Fruit fly (Drosophila melanogaster) whole organism, embryonic: Measurements from ENCODE around the gene eIF2Balpha.
A peak's percentile ranks its signal among the peaks of the same experiment; 100 is the strongest.

Experiments used
- BEAF-32 ChIP-seq: fragments of 200-800 bp; sonication (Bioruptor generic); optimal IDR thresholded peaks from 3 replicates; lab custom pipeline; 2017; ENCODE audit warnings: missing biosample characterization, missing genetic modification characterization, mild to moderate bottlenecking, moderate library complexity, missing genetic modification reagents
- Bgb ChIP-seq: fragments of 200-800 bp; sonication (Bioruptor generic); IDR thresholded peaks from 2 replicates; pipeline ENCODE4 v1.3.6; 2022; ENCODE audit warnings: missing biosample characterization, missing genetic modification characterization; ENCODE audit not compliant: partially characterized antibody
- CG12769 ChIP-seq: fragments of 200-800 bp; sonication (Bioruptor generic); optimal IDR thresholded peaks from 2 replicates; lab custom pipeline; 2019; ENCODE audit warnings: missing biosample characterization, mild to moderate bottlenecking, missing genetic modification characterization, moderate library complexity
- CG13287 ChIP-seq: fragments of 200-800 bp; sonication (Bioruptor generic); IDR thresholded peaks from 2 replicates; pipeline ENCODE4 v1.3.6; 2022; ENCODE audit warnings: missing biosample characterization, missing genetic modification characterization; ENCODE audit not compliant: partially characterized antibody
- CG13894 ChIP-seq: fragments of 200-800 bp; sonication (Bioruptor generic); optimal IDR thresholded peaks from 3 replicates; lab custom pipeline; 2018; ENCODE audit warnings: missing biosample characterization, mild to moderate bottlenecking, missing genetic modification characterization, moderate library complexity
- CG14965 ChIP-seq: fragments of 200-800 bp; sonication (Bioruptor generic); optimal IDR thresholded peaks from 2 replicates; lab custom pipeline; 2016; ENCODE audit warnings: missing biosample characterization, missing genetic modification characterization, borderline replicate concordance
- CG15269 ChIP-seq: fragments of 200-800 bp; sonication (Bioruptor generic); optimal IDR thresholded peaks from 2 replicates; lab custom pipeline; 2018; ENCODE audit warnings: missing biosample characterization, mild to moderate bottlenecking, missing genetic modification characterization, moderate library complexity
- CG15696 ChIP-seq: fragments of 200-800 bp; sonication (Bioruptor generic); optimal IDR thresholded peaks from 2 replicates; lab custom pipeline; 2019; ENCODE audit warnings: missing biosample characterization, mild to moderate bottlenecking, missing genetic modification characterization, moderate library complexity
- CG1647 ChIP-seq: fragments of 200-800 bp; sonication (Bioruptor generic); optimal IDR thresholded peaks from 3 replicates; lab custom pipeline; 2016; ENCODE audit warnings: missing biosample characterization, missing genetic modification characterization
- CG16813 ChIP-seq: fragments of 200-800 bp; sonication (Bioruptor generic); IDR thresholded peaks from 3 replicates; pipeline ENCODE4 v1.3.6; 2022; ENCODE audit warnings: missing biosample characterization, missing genetic modification characterization; ENCODE audit not compliant: partially characterized antibody
- CG17361 ChIP-seq: fragments of 200-800 bp; sonication (Bioruptor generic); IDR thresholded peaks from 3 replicates; pipeline ENCODE4 v1.3.6; 2022; ENCODE audit warnings: missing biosample characterization, missing genetic modification characterization
- CG2120 ChIP-seq: fragments of 200-800 bp; sonication (Bioruptor generic); optimal IDR thresholded peaks from 3 replicates; lab custom pipeline; 2016; ENCODE audit warnings: missing biosample characterization, missing genetic modification characterization
- CG31388 ChIP-seq: fragments of 200-800 bp; sonication (Bioruptor generic); optimal IDR thresholded peaks from 2 replicates; lab custom pipeline; 2016; ENCODE audit warnings: missing biosample characterization, missing genetic modification characterization
- CG3163 ChIP-seq: fragments of 200-800 bp; sonication (Bioruptor generic); optimal IDR thresholded peaks from 3 replicates; lab custom pipeline; 2016; ENCODE audit warnings: missing biosample characterization, missing genetic modification characterization
- CG3847 ChIP-seq: fragments of 200-800 bp; sonication (Bioruptor generic); IDR thresholded peaks from 2 replicates; pipeline ENCODE4 v1.3.6; 2022; ENCODE audit warnings: missing biosample characterization, missing genetic modification characterization
- CG42726 ChIP-seq: fragments of 200-800 bp; sonication (Bioruptor generic); IDR thresholded peaks from 2 replicates; pipeline ENCODE4 v1.3.6; 2022; ENCODE audit warnings: missing biosample characterization, missing genetic modification characterization; ENCODE audit not compliant: partially characterized antibody
- CG5245 ChIP-seq: fragments of 200-800 bp; sonication (Bioruptor generic); optimal IDR thresholded peaks from 3 replicates; lab custom pipeline; 2016; ENCODE audit warnings: missing biosample characterization, missing genetic modification characterization
- CG6791 ChIP-seq: fragments of 200-800 bp; sonication (Bioruptor generic); IDR thresholded peaks from 3 replicates; pipeline ENCODE4 v1.3.6; 2022; ENCODE audit warnings: missing biosample characterization, missing genetic modification characterization; ENCODE audit not compliant: partially characterized antibody
- CG7372 ChIP-seq: fragments of 200-800 bp; sonication (Bioruptor generic); IDR thresholded peaks from 2 replicates; pipeline ENCODE4 v1.3.6; 2022; ENCODE audit warnings: missing biosample characterization, missing genetic modification characterization
- CTCF ChIP-seq: fragments of 200-800 bp; sonication (Bioruptor generic); optimal IDR thresholded peaks from 2 replicates; lab custom pipeline; 2017; ENCODE audit warnings: missing biosample characterization, mild to moderate bottlenecking, missing genetic modification characterization, moderate library complexity
- Chrac-16 ChIP-seq: fragments of 200-800 bp; sonication (Bioruptor generic); optimal IDR thresholded peaks from 3 replicates; lab custom pipeline; 2016; ENCODE audit warnings: missing biosample characterization, missing genetic modification characterization
- CoRest ChIP-seq: fragments of 200-800 bp; sonication (Bioruptor generic); optimal IDR thresholded peaks from 3 replicates; lab custom pipeline; 2018; ENCODE audit warnings: missing biosample characterization, mild to moderate bottlenecking, missing genetic modification characterization, moderate library complexity
- Dek ChIP-seq: fragments of 200-800 bp; sonication (Bioruptor generic); optimal IDR thresholded peaks from 3 replicates; lab custom pipeline; 2019; ENCODE audit warnings: missing biosample characterization, mild to moderate bottlenecking, missing genetic modification characterization, moderate library complexity
- HLH4C ChIP-seq: fragments of 200-800 bp; sonication (Bioruptor generic); IDR thresholded peaks from 3 replicates; pipeline ENCODE4 v1.3.6; 2022; ENCODE audit warnings: missing biosample characterization, missing genetic modification characterization; ENCODE audit not compliant: partially characterized antibody
- Hr51 ChIP-seq, 2 experiments: fragments of 200-800 bp; sonication (Bioruptor generic); optimal IDR thresholded peaks; 2 replicates in 1 of 2; 3 replicates in 1 of 2; lab custom pipeline; 2016 to 2018; ENCODE audit warnings: missing biosample characterization in 2 of 2, missing genetic modification characterization in 2 of 2, mild to moderate bottlenecking in 1 of 2, moderate library complexity in 1 of 2
- Lhr ChIP-seq: fragments of 200-800 bp; sonication (Bioruptor generic); optimal IDR thresholded peaks from 3 replicates; lab custom pipeline; 2017; ENCODE audit warnings: mild to moderate bottlenecking, missing biosample characterization, missing genetic modification reagents, missing genetic modification characterization
- MBD-R2 ChIP-seq: fragments of 200-800 bp; sonication (Bioruptor generic); IDR thresholded peaks from 2 replicates; pipeline ENCODE4 v1.3.6; 2022; ENCODE audit warnings: missing biosample characterization, missing genetic modification characterization
- Med ChIP-seq: fragments of 200-800 bp; sonication (Bioruptor generic); peaks from one replicate; lab custom pipeline; 2016; ENCODE audit warnings: missing biosample characterization, missing genetic modification characterization, mild to moderate bottlenecking, inconsistent platforms, moderate library complexity
- Sox102F ChIP-seq: fragments of 200-800 bp; sonication (Bioruptor generic); optimal IDR thresholded peaks from 2 replicates; lab custom pipeline; 2018; ENCODE audit warnings: missing biosample characterization, mild to moderate bottlenecking, missing genetic modification characterization, moderate library complexity
- Trl ChIP-seq, 3 experiments: fragments of >200 bp in 2 of 3; fragments of 200-800 bp in 1 of 3; sonication (Bioruptor generic) in 1 of 3; optimal IDR thresholded peaks; 2 replicates in 1 of 3; 3 replicates in 2 of 3; lab custom pipeline; 2016 to 2017; ENCODE audit warnings: missing biosample characterization in 1 of 3, missing genetic modification characterization in 1 of 3
- Xbp1 ChIP-seq: fragments of 200-800 bp; sonication (Bioruptor generic); optimal IDR thresholded peaks from 3 replicates; lab custom pipeline; 2016; ENCODE audit warnings: missing biosample characterization, mild to moderate bottlenecking, missing genetic modification characterization
- abd-A ChIP-seq: fragments of 200-800 bp; sonication (Bioruptor generic); optimal IDR thresholded peaks from 3 replicates; lab custom pipeline; 2019; ENCODE audit warnings: missing biosample characterization, mild to moderate bottlenecking, missing genetic modification characterization, moderate library complexity
- fd102C ChIP-seq: fragments of 200-800 bp; sonication (Bioruptor generic); optimal IDR thresholded peaks from 2 replicates; lab custom pipeline; 2018; ENCODE audit warnings: missing biosample characterization, mild to moderate bottlenecking, missing genetic modification characterization, moderate library complexity
- gem ChIP-seq: fragments of 200-800 bp; sonication (Bioruptor generic); optimal IDR thresholded peaks from 2 replicates; lab custom pipeline; 2019; ENCODE audit warnings: missing biosample characterization, mild to moderate bottlenecking, missing genetic modification characterization, moderate library complexity
- grau ChIP-seq: fragments of 200-800 bp; optimal IDR thresholded peaks from 3 replicates; lab custom pipeline; 2019; ENCODE audit warnings: missing biosample characterization, mild to moderate bottlenecking, missing genetic modification characterization, moderate library complexity
- lov ChIP-seq, 2 experiments: fragments of 200-800 bp in 1 of 2; fragments of >200 bp in 1 of 2; sonication (Bioruptor generic) in 1 of 2; IDR thresholded peaks in 1 of 2; optimal IDR thresholded peaks in 1 of 2; 2 replicates in 1 of 2; 3 replicates in 1 of 2; pipeline versions ENCODE4 v1.3.6 to Lab custom; 2017 to 2022; ENCODE audit warnings: missing biosample characterization in 1 of 2, missing genetic modification characterization in 1 of 2
- sd ChIP-seq: fragments of 200-800 bp; sonication (Bioruptor generic); optimal IDR thresholded peaks from 3 replicates; lab custom pipeline; 2018; ENCODE audit warnings: missing biosample characterization, mild to moderate bottlenecking, missing genetic modification characterization, moderate library complexity
- slbo ChIP-seq: fragments of 200-800 bp; sonication (Bioruptor generic); IDR thresholded peaks from 2 replicates; pipeline ENCODE4 v1.3.6; 2022; ENCODE audit warnings: missing biosample characterization, missing genetic modification characterization
- slp2 ChIP-seq: fragments of 200-800 bp; sonication (Bioruptor generic); optimal IDR thresholded peaks from 2 replicates; lab custom pipeline; 2016; ENCODE audit warnings: missing biosample characterization, missing genetic modification characterization
- stwl ChIP-seq: fragments of 200-800 bp; sonication (Bioruptor generic); optimal IDR thresholded peaks from 3 replicates; lab custom pipeline; 2018; ENCODE audit warnings: missing biosample characterization, mild to moderate bottlenecking, missing genetic modification characterization, moderate library complexity
- sug ChIP-seq: fragments of 200-800 bp; optimal IDR thresholded peaks from 2 replicates; lab custom pipeline; 2019; ENCODE audit warnings: missing biosample characterization, mild to moderate bottlenecking, missing genetic modification characterization, moderate library complexity
- trem ChIP-seq: fragments of 200-800 bp; optimal IDR thresholded peaks from 3 replicates; lab custom pipeline; 2019; ENCODE audit warnings: missing biosample characterization, mild to moderate bottlenecking, missing genetic modification characterization, moderate library complexity
- tx ChIP-seq: fragments of 200-800 bp; sonication (Bioruptor generic); optimal IDR thresholded peaks from 2 replicates; lab custom pipeline; 2016; ENCODE audit warnings: missing biosample characterization, missing genetic modification characterization
- unpg ChIP-seq: fragments of 200-800 bp; sonication (Bioruptor generic); optimal IDR thresholded peaks from 3 replicates; lab custom pipeline; 2018; ENCODE audit warnings: missing biosample characterization, mild to moderate bottlenecking, missing genetic modification characterization, moderate library complexity
- vvl ChIP-seq: fragments of 200-800 bp; sonication (Bioruptor generic); IDR thresholded peaks from 2 replicates; pipeline ENCODE4 v1.3.6; 2022; ENCODE audit warnings: missing biosample characterization, missing genetic modification characterization

Gene eIF2Balpha

DNA sequence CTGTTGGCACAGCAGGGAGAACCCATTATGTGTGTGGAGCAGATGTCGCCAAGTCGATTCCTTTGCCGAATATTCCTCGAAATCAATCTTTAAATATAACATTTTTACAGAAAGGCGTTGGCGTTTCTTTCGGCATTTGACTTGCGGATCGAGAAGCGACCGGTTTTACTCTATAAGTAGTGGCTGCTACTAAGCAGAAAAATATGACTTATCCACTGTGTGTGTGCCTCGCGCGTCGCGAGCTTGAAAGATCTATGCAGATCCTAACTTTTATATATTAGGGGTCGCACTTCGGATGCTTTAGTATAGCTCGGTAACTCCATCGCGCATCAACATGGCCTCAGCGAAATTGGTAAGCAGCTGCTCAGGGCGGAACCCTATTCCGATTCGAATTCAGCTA, 30.5 kb downstream of the eIF2Balpha start, which contains the start of gene CG15515:
TSS of gene CG15515 (plus strand) at position 301 of the 400 bp plus-strand sequence.
- TF ChIP-seq abd-A (tag; lab: Kevin White, UChicago) (peak; percentile 3), CG13894 (tag; lab: Kevin White, UChicago) (peak; percentile 64), BEAF-32 (GFP tag; lab: Kevin White, UChicago) (no peak), fd102C (GFP tag; lab: Kevin White, UChicago) (no peak), CG12769 (tag; lab: Kevin White, UChicago) (peak; percentile 29), sd (tag; lab: Kevin White, UChicago) (peak; percentile 25), CG14965 (GFP tag; lab: Kevin White, UChicago) (no peak), tx (no peak), Med (GFP tag; lab: Kevin White, UChicago) (peak; percentile 41)

- TF ChIP-seq CTCF (GFP tag; lab: Kevin White, UChicago), result peak; percentile 95
- TF ChIP-seq trem (tag; lab: Kevin White, UChicago), result peak; percentile 3
- peak; percentile 85 for TF ChIP-seq vvl (GFP tag; lab: Robert Waterston, UW)
- TF ChIP-seq Xbp1, result peak; percentile 20
- peak; percentile 58 for TF ChIP-seq CG16813
- TF ChIP-seq Trl (optimal IDR thresholded peaks at IDR 0.05; lab: Kevin White, UChicago), result no peak
- no peak for TF ChIP-seq Trl (GFP tag; optimal IDR thresholded peaks at IDR 0.05; lab: Kevin White, UChicago)
- TF ChIP-seq BEAF-32 (GFP tag; lab: Kevin White, UChicago), result no peak
- TF ChIP-seq CG3163 (GFP tag; lab: Kevin White, UChicago), result no peak
- TF ChIP-seq Lhr (GFP tag; lab: Kevin White, UChicago), result peak; percentile 29
- peak; percentile 73 for TF ChIP-seq Bgb (GFP tag; lab: Robert Waterston, UW)
- peak; percentile 12 for TF ChIP-seq CG2120 (GFP tag; lab: Kevin White, UChicago)
- peak; percentile 29; the same call in 1 of the 2 replicates for TF ChIP-seq MBD-R2
- peak in 1 of 2 experiments; percentile 9 for TF ChIP-seq Hr51 (GFP tag; optimal IDR thresholded peaks at IDR 0.05; lab: Kevin White, UChicago)
- peak; percentile 61 for TF ChIP-seq CG42726
- TF ChIP-seq CG1647, result no peak
- peak; percentile 36 for TF ChIP-seq Chrac-16 (GFP tag; lab: Kevin White, UChicago)
- TF ChIP-seq CG3847 (GFP tag; lab: Robert Waterston, UW), result 0 out of 2 replicates have a peak, but pooled peaks have one; percentile 9
- peak; percentile 12 for TF ChIP-seq sug (tag; lab: Kevin White, UChicago)
- TF ChIP-seq unpg (GFP tag; lab: Kevin White, UChicago), result peak; percentile 6
- TF ChIP-seq grau (tag; lab: Kevin White, UChicago), result peak; percentile 32
- TF ChIP-seq CG13287 (GFP tag; lab: Robert Waterston, UW), result peak; percentile 8; the same call in 1 of the 2 replicates
- TF ChIP-seq CG17361, result 0 out of 3 replicates have a peak, but pooled peaks have one; percentile 32
- peak; percentile 45; the same call in 1 of the 2 replicates for TF ChIP-seq CG7372 (GFP tag; lab: Robert Waterston, UW)
- no peak for TF ChIP-seq CG5245 (GFP tag; lab: Kevin White, UChicago)
- TF ChIP-seq CG13894 (tag; lab: Kevin White, UChicago), result peak; percentile 3
- peak; percentile 45 for TF ChIP-seq CoRest
- TF ChIP-seq slbo (GFP tag; lab: Robert Waterston, UW), result peak; percentile 55
- no peak for TF ChIP-seq CG15269 (tag; lab: Kevin White, UChicago)
- TF ChIP-seq gem (tag; lab: Kevin White, UChicago), result peak; percentile 26
- peak; percentile 19 for TF ChIP-seq CG15696
- TF ChIP-seq Dek (tag; lab: Kevin White, UChicago), result peak; percentile 62
- no peak for TF ChIP-seq lov (optimal IDR thresholded peaks at IDR 0.05; lab: Kevin White, UChicago)
- TF ChIP-seq lov (GFP tag; IDR thresholded peaks at IDR 0.05; lab: Robert Waterston, UW), result no peak
- no peak for TF ChIP-seq CG31388
- peak; percentile 86 for TF ChIP-seq stwl (tag; lab: Kevin White, UChicago)
- TF ChIP-seq Sox102F (GFP tag; lab: Kevin White, UChicago), result peak; percentile 6
- peak; percentile 60; the same call in 1 of the 3 replicates for TF ChIP-seq CG6791 (GFP tag; lab: Robert Waterston, UW)
- no peak for TF ChIP-seq HLH4C (GFP tag; lab: Robert Waterston, UW)
- no peak for TF ChIP-seq slp2 (GFP tag; lab: Kevin White, UChicago)
Observed at dm6 chr3R:29903775-29904356, 31.8 kb downstream of the eIF2Balpha start, which contains the start of gene CG15517. Gene CG15517, minus strand, starts transcription at chr3R:29903825.
